Fruit fly (Drosophila melanogaster): ENCODE results near the gene CG18301.

CG18301 gene

DNA sequence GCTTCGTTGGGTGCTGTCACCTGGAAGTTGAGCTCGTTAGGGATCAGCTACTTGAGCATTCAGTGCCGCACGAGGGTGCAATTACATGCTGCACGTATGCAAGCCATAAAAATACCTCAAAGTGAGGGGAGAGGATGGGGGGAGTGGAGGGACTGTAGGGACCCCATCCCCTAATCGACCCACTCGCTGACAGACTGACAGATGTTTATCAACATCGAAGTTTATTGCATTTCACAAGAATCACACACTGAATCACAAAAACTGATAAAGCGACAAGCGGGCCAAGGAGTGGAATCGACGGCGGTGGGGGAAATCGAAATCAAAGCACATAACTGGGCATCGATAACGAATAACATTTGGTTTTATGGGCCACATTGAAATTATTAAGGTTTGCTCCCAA lies 23.1 kb downstream of the CG18301 start:
- TF ChIP-seq Hr39 (GFP tag; optimal IDR thresholded peaks at IDR 0.05): no peak
- TF ChIP-seq CG8319 (GFP tag; optimal IDR thresholded peaks at IDR 0.05): no peak
- TF ChIP-seq Sox102F (GFP tag; optimal IDR thresholded peaks at IDR 0.05): no peak
- peak; percentile 44 for TF ChIP-seq vri (GFP tag; optimal IDR thresholded peaks at IDR 0.05)

- no peak for TF ChIP-seq CG8119 (GFP tag; IDR thresholded peaks at IDR 0.05)
- TF ChIP-seq acj6 (GFP tag; optimal IDR thresholded peaks at IDR 0.05): peak; percentile 12
- TF ChIP-seq CG6163 (GFP tag; IDR thresholded peaks at IDR 0.05): peak; percentile 50; the same call in 2 of the 3 replicates
- TF ChIP-seq fd85E (GFP tag; optimal IDR thresholded peaks at IDR 0.05): no peak
- TF ChIP-seq eg (GFP tag; IDR thresholded peaks at IDR 0.05): peak; percentile 42; the same call in 1 of the 3 replicates
- TF ChIP-seq Hr39 (GFP tag; optimal IDR thresholded peaks at IDR 0.05): peak; percentile 2
Measured at dm6 chr2L:10555269-10555668, 23.6 kb downstream of the CG18301 start.

DNA sequence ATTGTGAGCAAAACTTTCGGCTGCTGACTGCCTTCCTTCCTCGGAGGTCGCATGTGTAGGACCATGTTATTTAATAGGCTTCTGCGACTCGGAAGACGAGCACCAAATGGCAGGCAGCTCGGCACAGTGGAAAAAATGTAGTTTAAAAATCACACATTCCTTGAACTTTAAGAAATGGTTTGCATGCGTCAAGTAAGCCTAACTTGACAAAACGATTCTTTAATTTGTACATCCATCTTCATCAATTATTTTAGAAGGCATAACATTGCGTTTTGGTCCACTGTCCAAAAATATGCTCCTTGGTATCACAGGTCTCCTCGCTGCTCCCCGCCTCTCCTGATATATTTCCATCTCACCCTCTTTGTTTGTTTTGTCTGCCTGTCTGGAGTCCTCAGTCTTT lies 34.1 kb downstream of the CG18301 start:
- TF ChIP-seq CG11762 (GFP tag; optimal IDR thresholded peaks at IDR 0.05; ENCODE audit: insufficient read depth): no peak
- peak; percentile 61 for TF ChIP-seq CG6163 (GFP tag; IDR thresholded peaks at IDR 0.05)
- peak; percentile 3 for TF ChIP-seq CG7368 (GFP tag; optimal IDR thresholded peaks at IDR 0.05)
- TF ChIP-seq eg (GFP tag; IDR thresholded peaks at IDR 0.05): no peak
- TF ChIP-seq CG6792 (GFP tag; optimal IDR thresholded peaks at IDR 0.05): peak; percentile 45
- no peak for TF ChIP-seq CG8632 (GFP tag; optimal IDR thresholded peaks at IDR 0.05)
- peak; percentile 13 for TF ChIP-seq topi (GFP tag; optimal IDR thresholded peaks at IDR 0.05)
- peak in 1 of 2 experiments; percentile 60 for TF ChIP-seq ss (GFP tag; optimal IDR thresholded peaks at IDR 0.05)
- TF ChIP-seq Ets21C (GFP tag; optimal IDR thresholded peaks at IDR 0.05): no peak
- TF ChIP-seq dac (GFP tag; optimal IDR thresholded peaks at IDR 0.05): no peak
- no peak for TF ChIP-seq salr (GFP tag; optimal IDR thresholded peaks at IDR 0.05)
- peak; percentile 43 for TF ChIP-seq Eip75B (GFP tag; optimal IDR thresholded peaks at IDR 0.05)
- TF ChIP-seq CG9139 (GFP tag; optimal IDR thresholded peaks at IDR 0.05): no peak
- TF ChIP-seq fd59A (GFP tag; optimal IDR thresholded peaks at IDR 0.05): peak; percentile 37
- no peak for TF ChIP-seq lz (GFP tag; optimal IDR thresholded peaks at IDR 0.05)
- TF ChIP-seq Eip78C (GFP tag): peak; percentile 66
- TF ChIP-seq CG8119 (GFP tag; IDR thresholded peaks at IDR 0.05): no peak
- no peak for TF ChIP-seq CG31627 (GFP tag; optimal IDR thresholded peaks at IDR 0.05)
- peak; percentile 15 for TF ChIP-seq net (GFP tag; optimal IDR thresholded peaks at IDR 0.05)
- TF ChIP-seq fd85E (GFP tag; optimal IDR thresholded peaks at IDR 0.05): no peak
- TF ChIP-seq Eip93F (GFP tag; optimal IDR thresholded peaks at IDR 0.05): no peak
- TF ChIP-seq CG16779 (tag; optimal IDR thresholded peaks at IDR 0.05): no peak
- no peak for TF ChIP-seq esn (GFP tag; optimal IDR thresholded peaks at IDR 0.05)
- TF ChIP-seq fkh (GFP tag; optimal IDR thresholded peaks at IDR 0.05): no peak
- TF ChIP-seq Sox15 (GFP tag; optimal IDR thresholded peaks at IDR 0.05): no peak
- TF ChIP-seq Sox102F (GFP tag; optimal IDR thresholded peaks at IDR 0.05): peak; percentile 5
- TF ChIP-seq Smox (GFP tag; optimal IDR thresholded peaks at IDR 0.05): peak; percentile 12
- TF ChIP-seq spab (GFP tag; optimal IDR thresholded peaks at IDR 0.05): peak; percentile 36
- TF ChIP-seq Lpt (GFP tag; optimal IDR thresholded peaks at IDR 0.05): no peak
- peak; percentile 7 for TF ChIP-seq Sox14 (GFP tag; optimal IDR thresholded peaks at IDR 0.05)
- TF ChIP-seq acj6 (GFP tag; optimal IDR thresholded peaks at IDR 0.05): peak; percentile 17
- TF ChIP-seq CG8319 (GFP tag; optimal IDR thresholded peaks at IDR 0.05): no peak
- peak; percentile 22 for TF ChIP-seq CG34406 (GFP tag; optimal IDR thresholded peaks at IDR 0.05)
- TF ChIP-seq CG4318 (GFP tag; optimal IDR thresholded peaks at IDR 0.05): no peak
- peak; percentile 5 for TF ChIP-seq achi (GFP tag; optimal IDR thresholded peaks at IDR 0.05)
- 0 out of 2 replicates have a peak, but pooled peaks have one; percentile 19 for TF ChIP-seq Gug (GFP tag; IDR thresholded peaks at IDR 0.05)
- no peak for TF ChIP-seq CG11294 (GFP tag; IDR thresholded peaks at IDR 0.05)
- TF ChIP-seq Blimp-1 (GFP tag; optimal IDR thresholded peaks at IDR 0.05): no peak
- no peak for TF ChIP-seq Hr38 (GFP tag; optimal IDR thresholded peaks at IDR 0.05)
- peak; percentile 41 for TF ChIP-seq CG10669 (GFP tag; optimal IDR thresholded peaks at IDR 0.05)
- peak; percentile 20 for TF ChIP-seq CG6808 (GFP tag; optimal IDR thresholded peaks at IDR 0.05)
- peak; percentile 15 for TF ChIP-seq dsx (GFP tag; optimal IDR thresholded peaks at IDR 0.05; ENCODE audit: poor library complexity, severe bottlenecking)
- peak; percentile 27 for TF ChIP-seq pdm3 (GFP tag; optimal IDR thresholded peaks at IDR 0.05)
- peak; percentile 40 for TF ChIP-seq Ets96B (tag; optimal IDR thresholded peaks at IDR 0.05)
- TF ChIP-seq CG6854 (GFP tag; optimal IDR thresholded peaks at IDR 0.05): no peak
